Worm (Caenorhabditis elegans): ENCODE measurements around the gene C25H3.1.

The C25H3.1 gene

DNA sequence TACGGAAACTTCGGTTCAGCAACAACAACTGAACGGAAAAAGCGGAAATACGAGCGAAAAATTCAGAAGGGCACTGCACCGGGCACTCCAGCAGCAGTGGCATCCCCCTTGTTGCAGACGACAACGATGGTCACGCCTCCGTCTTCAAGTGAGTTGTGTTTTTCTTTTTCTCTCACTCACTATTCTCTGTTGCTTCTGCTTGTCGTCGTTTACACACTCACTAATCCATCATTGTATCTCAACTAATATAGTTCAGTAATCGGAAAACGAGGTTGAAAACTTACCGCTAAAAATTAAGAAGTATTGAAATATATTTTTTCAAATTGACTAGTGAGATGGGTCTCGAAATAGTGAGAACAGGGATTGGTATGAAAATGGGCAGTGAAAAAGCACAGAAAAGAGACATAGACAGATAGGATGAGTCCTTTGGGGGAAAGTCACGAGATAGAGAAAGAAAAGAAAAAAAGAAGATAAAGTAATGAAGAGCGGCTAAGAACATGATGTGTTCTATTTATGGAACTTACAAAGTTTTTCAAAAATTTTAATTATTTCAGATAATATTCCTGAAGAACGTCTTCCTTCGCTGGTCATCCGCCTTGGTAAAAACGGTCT, 35.6 kb upstream of the C25H3.1 start (continued):
- TF ChIP-seq efl-3 (GFP tag; optimal IDR thresholded peaks at IDR 0.05) (no peak), F16B12.6 (tag; optimal IDR thresholded peaks at IDR 0.05) (no peak), nhr-47 (tag; optimal IDR thresholded peaks at IDR 0.05) (peak; percentile 24), xbp-1 (tag; optimal IDR thresholded peaks at IDR 0.05) (peak; percentile 2), unc-62 (GFP tag; optimal IDR thresholded peaks at IDR 0.05) (no peak), alr-1 (tag; optimal IDR thresholded peaks at IDR 0.05; ENCODE audit: borderline replicate concordance) (no peak), ztf-11 (tag; optimal IDR thresholded peaks at IDR 0.05) (no peak), ceh-90 (tag; optimal IDR thresholded peaks at IDR 0.05) (no peak), elt-3 (tag; optimal IDR thresholded peaks at IDR 0.05) (peak in 1 of 6 experiments; percentile 31), unc-86 (tag; optimal IDR thresholded peaks at IDR 0.05) (no peak), dsc-1 (tag; optimal IDR thresholded peaks at IDR 0.05) (no peak), C34B4.2 (tag; optimal IDR thresholded peaks at IDR 0.05) (no peak), snpc-4 (tag; optimal IDR thresholded peaks at IDR 0.05) (no peak), nhr-19 (GFP tag; conservative IDR thresholded peaks at IDR 0.05) (no peak; the same call in 1 of the 2 replicates), fkh-4 (tag; optimal IDR thresholded peaks at IDR 0.05; ENCODE audit: borderline replicate concordance) (no peak), mef-2 (tag; optimal IDR thresholded peaks at IDR 0.05) (peak; percentile 48), nhr-90 (tag; optimal IDR thresholded peaks at IDR 0.05; ENCODE audit: poor library complexity) (no peak), unc-98 (GFP tag; IDR thresholded peaks at IDR 0.05) (no peak), lin-39 (tag; optimal IDR thresholded peaks at IDR 0.05) (no peak), fos-1 (tag; optimal IDR thresholded peaks at IDR 0.05) (no peak), isw-1 (GFP tag; IDR thresholded peaks at IDR 0.05) (no peak), ceh-8 (GFP tag; optimal IDR thresholded peaks at IDR 0.05) (no peak), ama-1 (optimal IDR thresholded peaks at IDR 0.05) (no peak), ets-5 (GFP tag; IDR thresholded peaks at IDR 0.05) (no peak), mep-1 (tag; optimal IDR thresholded peaks at IDR 0.05) (no peak), rnt-1 (tag; optimal IDR thresholded peaks at IDR 0.05) (no peak), ztf-4 (tag; optimal IDR thresholded peaks at IDR 0.05) (no peak), nhr-11 (tag; optimal IDR thresholded peaks at IDR 0.05) (no peak), sptf-1 (tag; optimal IDR thresholded peaks at IDR 0.05) (no peak), lin-15B (tag; optimal IDR thresholded peaks at IDR 0.05) (no peak), vab-15 (tag; optimal IDR thresholded peaks at IDR 0.05) (no peak), efl-1 (optimal IDR thresholded peaks at IDR 0.05) (no peak), efl-1 (GFP tag; optimal IDR thresholded peaks at IDR 0.05 in 1 of 2) (no peak), nhr-84 (tag; optimal IDR thresholded peaks at IDR 0.05) (no peak), grh-1 (GFP tag; IDR thresholded peaks at IDR 0.05) (no peak), C16A3.4 (tag; optimal IDR thresholded peaks at IDR 0.05) (no peak), jun-1 (tag; optimal IDR thresholded peaks at IDR 0.05) (no peak), dpl-1 (GFP tag; optimal IDR thresholded peaks at IDR 0.05) (no peak), pag-3 (tag; optimal IDR thresholded peaks at IDR 0.05; ENCODE audit: borderline replicate concordance, insufficient read depth) (no peak), hlh-4 (tag; optimal IDR thresholded peaks at IDR 0.05) (no peak), pax-3 (tag; optimal IDR thresholded peaks at IDR 0.05) (no peak), ceh-82 (tag; optimal IDR thresholded peaks at IDR 0.05) (no peak), lin-14 (GFP tag; optimal IDR thresholded peaks at IDR 0.05) (peak; percentile 55), aly-2 (tag; optimal IDR thresholded peaks at IDR 0.05) (no peak), sox-4 (tag; optimal IDR thresholded peaks at IDR 0.05) (no peak), swsn-7 (tag; optimal IDR thresholded peaks at IDR 0.05) (no peak), Y116A8C.19 (tag; optimal IDR thresholded peaks at IDR 0.05; ENCODE audit: borderline replicate concordance) (no peak), ces-1 (GFP tag; optimal IDR thresholded peaks at IDR 0.05) (no peak), zag-1 (tag; optimal IDR thresholded peaks at IDR 0.05) (no peak)
